Fruit fly (Drosophila melanogaster) whole organism, embryonic: ENCODE measurements around the gene Rh4.

Source experiments
- CG10654 ChIP-seq: fragments of 200-800 bp; sonication (Bioruptor generic); optimal IDR thresholded peaks from 2 replicates; lab custom pipeline; 2016; ENCODE audit warnings: missing biosample characterization, missing genetic modification characterization
- CG1233 ChIP-seq: fragments of 200-800 bp; sonication (Bioruptor generic); optimal IDR thresholded peaks from 4 replicates; lab custom pipeline; 2018; ENCODE audit warnings: missing biosample characterization, mild to moderate bottlenecking, missing genetic modification characterization
- CG12659 ChIP-seq: fragments of 200-800 bp; sonication (Bioruptor generic); optimal IDR thresholded peaks from 3 replicates; lab custom pipeline; 2017; ENCODE audit warnings: mild to moderate bottlenecking, missing biosample characterization, missing genetic modification reagents, missing genetic modification characterization
- CG12769 ChIP-seq: fragments of 200-800 bp; sonication (Bioruptor generic); optimal IDR thresholded peaks from 2 replicates; lab custom pipeline; 2019; ENCODE audit warnings: missing biosample characterization, mild to moderate bottlenecking, missing genetic modification characterization, moderate library complexity
- CG13296 ChIP-seq: fragments of 200-800 bp; sonication (Bioruptor generic); optimal IDR thresholded peaks from 3 replicates; lab custom pipeline; 2018; ENCODE audit warnings: missing biosample characterization, mild to moderate bottlenecking, missing genetic modification characterization
- CG13424 ChIP-seq: fragments of 200-800 bp; sonication (Bioruptor generic); optimal IDR thresholded peaks from 2 replicates; lab custom pipeline; 2019; ENCODE audit warnings: missing biosample characterization, mild to moderate bottlenecking, missing genetic modification characterization, moderate library complexity
- CG15011 ChIP-seq: fragments of 200-800 bp; sonication (Bioruptor generic); optimal IDR thresholded peaks from 3 replicates; lab custom pipeline; 2018; ENCODE audit warnings: missing biosample characterization, mild to moderate bottlenecking, missing genetic modification characterization
- CG17359 ChIP-seq: fragments of 200-800 bp; sonication (Bioruptor generic); optimal IDR thresholded peaks from 3 replicates; lab custom pipeline; 2018; ENCODE audit warnings: missing biosample characterization, mild to moderate bottlenecking, missing genetic modification characterization, moderate library complexity
- CG18599 ChIP-seq: fragments of 200-800 bp; sonication (Bioruptor generic); optimal IDR thresholded peaks from 3 replicates; lab custom pipeline; 2017; ENCODE audit warnings: missing biosample characterization, missing genetic modification characterization, mild to moderate bottlenecking, moderate library complexity, missing genetic modification reagents
- CG30403 ChIP-seq: fragments of 200-800 bp; sonication (Bioruptor generic); optimal IDR thresholded peaks from 3 replicates; lab custom pipeline; 2016; ENCODE audit warnings: missing biosample characterization, missing genetic modification characterization
- CG32767 ChIP-seq: fragments of 200-800 bp; sonication (Bioruptor generic); IDR thresholded peaks from 2 replicates; pipeline ENCODE4 v1.3.6; 2022; ENCODE audit warnings: missing biosample characterization, missing genetic modification characterization
- CG3281 ChIP-seq: fragments of 200-800 bp; sonication (Bioruptor generic); optimal IDR thresholded peaks from 3 replicates; lab custom pipeline; 2017; ENCODE audit warnings: missing biosample characterization, mild to moderate bottlenecking, missing genetic modification characterization
- CG7786 ChIP-seq: fragments of 200-800 bp; sonication (Bioruptor generic); optimal IDR thresholded peaks from 2 replicates; lab custom pipeline; 2016; ENCODE audit warnings: missing biosample characterization, missing genetic modification characterization
- CG8290 ChIP-seq, 3 experiments: fragments of 200-800 bp; sonication (Bioruptor generic); optimal IDR thresholded peaks; 2 replicates each; lab custom pipeline; 2016 to 2019; ENCODE audit warnings: missing biosample characterization in 3 of 3, missing genetic modification characterization in 3 of 3, mild to moderate bottlenecking in 2 of 3, moderate library complexity in 1 of 3
- CG8924 ChIP-seq: fragments of 200-800 bp; optimal IDR thresholded peaks from 3 replicates; lab custom pipeline; 2019; ENCODE audit warnings: missing biosample characterization, mild to moderate bottlenecking, missing genetic modification characterization, moderate library complexity
- CHES-1-like ChIP-seq: fragments of 200-800 bp; sonication (Bioruptor generic); optimal IDR thresholded peaks from 2 replicates; lab custom pipeline; 2016; ENCODE audit warnings: missing biosample characterization, missing genetic modification characterization
- CoRest ChIP-seq: fragments of 200-800 bp; sonication (Bioruptor generic); optimal IDR thresholded peaks from 3 replicates; lab custom pipeline; 2018; ENCODE audit warnings: missing biosample characterization, mild to moderate bottlenecking, missing genetic modification characterization, moderate library complexity
- D19B ChIP-seq: fragments of 200-800 bp; sonication (Bioruptor generic); optimal IDR thresholded peaks from 2 replicates; lab custom pipeline; 2017; ENCODE audit warnings: missing biosample characterization, mild to moderate bottlenecking, missing genetic modification characterization
- Dek ChIP-seq: fragments of 200-800 bp; sonication (Bioruptor generic); optimal IDR thresholded peaks from 3 replicates; lab custom pipeline; 2019; ENCODE audit warnings: missing biosample characterization, mild to moderate bottlenecking, missing genetic modification characterization, moderate library complexity
- Fer1 ChIP-seq: fragments of 200-800 bp; sonication (Bioruptor generic); optimal IDR thresholded peaks from 2 replicates; lab custom pipeline; 2017; ENCODE audit warnings: missing biosample characterization, mild to moderate bottlenecking, missing genetic modification characterization
- HHEX ChIP-seq: fragments of 200-800 bp; sonication (Bioruptor generic); optimal IDR thresholded peaks from 3 replicates; lab custom pipeline; 2017; ENCODE audit warnings: missing biosample characterization, mild to moderate bottlenecking, missing genetic modification characterization, missing genetic modification reagents
- Hmr ChIP-seq: fragments of 200-800 bp; sonication (Bioruptor generic); optimal IDR thresholded peaks from 3 replicates; lab custom pipeline; 2017; ENCODE audit warnings: mild to moderate bottlenecking, missing biosample characterization, missing genetic modification reagents, missing genetic modification characterization
- Hr51 ChIP-seq, 2 experiments: fragments of 200-800 bp; sonication (Bioruptor generic); optimal IDR thresholded peaks; 2 replicates in 1 of 2; 3 replicates in 1 of 2; lab custom pipeline; 2016 to 2018; ENCODE audit warnings: missing biosample characterization in 2 of 2, missing genetic modification characterization in 2 of 2, mild to moderate bottlenecking in 1 of 2, moderate library complexity in 1 of 2
- Max ChIP-seq: fragments of 200-800 bp; sonication (Bioruptor generic); optimal IDR thresholded peaks from 2 replicates; lab custom pipeline; 2016; ENCODE audit warnings: missing biosample characterization, mild to moderate bottlenecking, missing genetic modification characterization
- Med ChIP-seq: fragments of 200-800 bp; sonication (Bioruptor generic); peaks from one replicate; lab custom pipeline; 2016; ENCODE audit warnings: missing biosample characterization, missing genetic modification characterization, mild to moderate bottlenecking, inconsistent platforms, moderate library complexity
- Meics ChIP-seq: fragments of 200-800 bp; sonication (Bioruptor generic); optimal IDR thresholded peaks from 2 replicates; lab custom pipeline; 2017; ENCODE audit warnings: missing biosample characterization, mild to moderate bottlenecking, missing genetic modification characterization
- Oli ChIP-seq: fragments of 200-800 bp; sonication (Bioruptor generic); optimal IDR thresholded peaks from 2 replicates; lab custom pipeline; 2018; ENCODE audit warnings: missing biosample characterization, mild to moderate bottlenecking, missing genetic modification characterization, moderate library complexity
- PHDP ChIP-seq: fragments of 200-800 bp; sonication (Bioruptor generic); optimal IDR thresholded peaks from 3 replicates; lab custom pipeline; 2018; ENCODE audit warnings: missing biosample characterization, mild to moderate bottlenecking, missing genetic modification characterization, moderate library complexity
- Rfx ChIP-seq: fragments of 200-800 bp; sonication (Bioruptor generic); IDR thresholded peaks from 2 replicates; pipeline ENCODE4 v1.3.6; 2022; ENCODE audit warnings: missing biosample characterization, missing genetic modification characterization
- Sox102F ChIP-seq: fragments of 200-800 bp; sonication (Bioruptor generic); optimal IDR thresholded peaks from 2 replicates; lab custom pipeline; 2018; ENCODE audit warnings: missing biosample characterization, mild to moderate bottlenecking, missing genetic modification characterization, moderate library complexity
- ac ChIP-seq: fragments of 200-800 bp; sonication (Bioruptor generic); optimal IDR thresholded peaks from 3 replicates; lab custom pipeline; 2017; ENCODE audit warnings: missing biosample characterization, mild to moderate bottlenecking, missing genetic modification characterization
- al ChIP-seq: fragments of 200-800 bp; sonication (Bioruptor generic); IDR thresholded peaks from 2 replicates; pipeline ENCODE4 v1.3.6; 2022; ENCODE audit warnings: missing biosample characterization, missing genetic modification characterization
- ash1 ChIP-seq: fragments of 200-800 bp; sonication (Bioruptor generic); optimal IDR thresholded peaks from 2 replicates; lab custom pipeline; 2018; ENCODE audit warnings: missing biosample characterization, mild to moderate bottlenecking, missing genetic modification characterization
- bcd ChIP-seq: fragments of 200-800 bp; sonication (Bioruptor generic); optimal IDR thresholded peaks from 2 replicates; lab custom pipeline; 2017; ENCODE audit warnings: missing biosample characterization, mild to moderate bottlenecking, missing genetic modification characterization
- dmrt99B ChIP-seq: fragments of 200-800 bp; sonication (Bioruptor generic); optimal IDR thresholded peaks from 2 replicates; lab custom pipeline; 2018; ENCODE audit warnings: missing biosample characterization, mild to moderate bottlenecking, missing genetic modification characterization, moderate library complexity
- gem ChIP-seq: fragments of 200-800 bp; sonication (Bioruptor generic); optimal IDR thresholded peaks from 2 replicates; lab custom pipeline; 2019; ENCODE audit warnings: missing biosample characterization, mild to moderate bottlenecking, missing genetic modification characterization, moderate library complexity
- grau ChIP-seq: fragments of 200-800 bp; optimal IDR thresholded peaks from 3 replicates; lab custom pipeline; 2019; ENCODE audit warnings: missing biosample characterization, mild to moderate bottlenecking, missing genetic modification characterization, moderate library complexity
- gro ChIP-seq: fragments of 200-800 bp; sonication (Bioruptor generic); optimal IDR thresholded peaks from 2 replicates; lab custom pipeline; 2016; ENCODE audit warnings: missing biosample characterization, missing genetic modification characterization
- hkb ChIP-seq, 2 experiments: fragments of 200-800 bp in 1 of 2; fragments of >200 bp in 1 of 2; sonication (Bioruptor generic) in 1 of 2; IDR thresholded peaks in 1 of 2; optimal IDR thresholded peaks in 1 of 2; 2 replicates each; pipeline versions ENCODE4 v1.3.6 to Lab custom; 2017 to 2022; ENCODE audit warnings: missing biosample characterization in 1 of 2, missing genetic modification characterization in 1 of 2
- lmd ChIP-seq: fragments of 200-800 bp; sonication (Bioruptor generic); IDR thresholded peaks from 2 replicates; pipeline ENCODE4 v1.3.6; 2022; ENCODE audit warnings: missing biosample characterization, missing genetic modification characterization
- nmo ChIP-seq: fragments of 200-800 bp; sonication (Bioruptor generic); optimal IDR thresholded peaks from 2 replicates; lab custom pipeline; 2018; ENCODE audit warnings: missing biosample characterization, mild to moderate bottlenecking, missing genetic modification characterization, moderate library complexity
- phol ChIP-seq: fragments of 200-800 bp; sonication (Bioruptor generic); optimal IDR thresholded peaks from 3 replicates; lab custom pipeline; 2018; ENCODE audit warnings: missing biosample characterization, mild to moderate bottlenecking, missing genetic modification characterization, moderate library complexity
- pzg ChIP-seq: fragments of 200-800 bp; sonication (Bioruptor generic); optimal IDR thresholded peaks from 3 replicates; lab custom pipeline; 2018; ENCODE audit warnings: missing biosample characterization, mild to moderate bottlenecking, missing genetic modification characterization, moderate library complexity
- row ChIP-seq: fragments of 200-800 bp; sonication (Bioruptor generic); IDR thresholded peaks from 3 replicates; pipeline ENCODE4 v1.3.6; 2022; ENCODE audit warnings: missing biosample characterization, missing genetic modification characterization
- sisA ChIP-seq: fragments of 200-800 bp; sonication (Bioruptor generic); IDR thresholded peaks from 2 replicates; pipeline ENCODE4 v1.3.6; 2022; ENCODE audit warnings: missing biosample characterization, missing genetic modification characterization
- sna ChIP-seq: fragments of 200-800 bp; sonication (Bioruptor generic); IDR thresholded peaks from 2 replicates; pipeline ENCODE4 v1.3.6; 2022; ENCODE audit warnings: missing biosample characterization, missing genetic modification characterization; ENCODE audit not compliant: partially characterized antibody
- sug ChIP-seq: fragments of 200-800 bp; optimal IDR thresholded peaks from 2 replicates; lab custom pipeline; 2019; ENCODE audit warnings: missing biosample characterization, mild to moderate bottlenecking, missing genetic modification characterization, moderate library complexity
- twi ChIP-seq: fragments of 200-800 bp; optimal IDR thresholded peaks from 2 replicates; lab custom pipeline; 2019; ENCODE audit warnings: missing biosample characterization, mild to moderate bottlenecking, missing genetic modification characterization, moderate library complexity

Rh4 gene

DNA sequence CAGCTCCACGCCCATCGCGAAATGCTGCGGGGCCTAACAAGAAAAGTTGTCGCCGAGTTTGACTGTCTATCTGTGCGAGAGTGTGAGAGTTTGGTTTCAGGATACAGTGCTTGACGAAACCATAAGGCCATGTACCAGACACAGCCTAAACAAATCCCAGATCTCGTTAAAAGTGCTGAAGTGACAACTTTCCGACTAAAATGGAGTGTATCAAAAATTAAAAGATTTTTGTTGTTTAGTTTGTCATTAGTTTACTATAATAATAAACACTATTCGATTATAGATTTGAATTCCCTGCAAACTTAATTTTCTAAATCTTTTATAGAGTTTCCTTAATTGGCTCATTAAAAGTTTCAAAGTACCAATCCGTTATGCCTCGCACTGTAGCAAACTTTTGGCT is 31.3 kb upstream of the Rh4 start (continued):
- peak; percentile 33; the same call in 1 of the 2 replicates for TF ChIP-seq Rfx (GFP tag; lab: Robert Waterston, UW)
- no peak for TF ChIP-seq ash1 (GFP tag; lab: Kevin White, UChicago)
- peak; percentile 2 for TF ChIP-seq phol (tag; lab: Kevin White, UChicago)
- peak; percentile 41 for TF ChIP-seq CoRest (tag; lab: Kevin White, UChicago)
- TF ChIP-seq Med (GFP tag; lab: Kevin White, UChicago) = peak; percentile 76
- TF ChIP-seq Fer1 = peak; percentile 6
- TF ChIP-seq CG8924 = peak; percentile 23
- TF ChIP-seq grau = peak; percentile 41
- no peak for TF ChIP-seq Max
- peak; percentile 22 for TF ChIP-seq PHDP (tag; lab: Kevin White, UChicago)
- peak; percentile 22 for TF ChIP-seq Sox102F (GFP tag; lab: Kevin White, UChicago)
- peak; percentile 1 for TF ChIP-seq Oli
- TF ChIP-seq sna = no peak
- TF ChIP-seq CG13296 (GFP tag; lab: Kevin White, UChicago) = peak; percentile 4
- TF ChIP-seq CG13424 = peak; percentile 32
- TF ChIP-seq CG8290 (GFP tag; optimal IDR thresholded peaks at IDR 0.05; lab: Kevin White, UChicago) = no peak
- peak in 1 of 2 experiments; percentile 14 for TF ChIP-seq CG8290 (tag; optimal IDR thresholded peaks at IDR 0.05; lab: Kevin White, UChicago)
- peak; percentile 10 for TF ChIP-seq CG17359 (tag; lab: Kevin White, UChicago)
- no peak for TF ChIP-seq CHES-1-like (GFP tag; lab: Kevin White, UChicago)
- TF ChIP-seq ac (GFP tag; lab: Kevin White, UChicago) = no peak
- TF ChIP-seq Hr51 (GFP tag; optimal IDR thresholded peaks at IDR 0.05; lab: Kevin White, UChicago) = peak in 1 of 2 experiments; percentile 47
- TF ChIP-seq Hmr (GFP tag; lab: Kevin White, UChicago) = peak; percentile 31
- peak; percentile 21 for TF ChIP-seq nmo
- TF ChIP-seq CG12659 = peak; percentile 18
- TF ChIP-seq CG12769 (tag; lab: Kevin White, UChicago) = peak; percentile 7
- peak; percentile 19 for TF ChIP-seq HHEX (GFP tag; lab: Kevin White, UChicago)
- TF ChIP-seq twi (tag; lab: Kevin White, UChicago) = no peak
- peak; percentile 17 for TF ChIP-seq sug (tag; lab: Kevin White, UChicago)
- TF ChIP-seq sisA (GFP tag; lab: Robert Waterston, UW) = 0 out of 2 replicates have a peak, but pooled peaks have one; percentile 8
- TF ChIP-seq row = peak; percentile 58
- peak; percentile 30 for TF ChIP-seq D19B (GFP tag; lab: Kevin White, UChicago)
- TF ChIP-seq Meics (GFP tag; lab: Kevin White, UChicago) = peak; percentile 42
- TF ChIP-seq lmd (GFP tag; lab: Robert Waterston, UW) = peak; percentile 28; the same call in 1 of the 2 replicates
- TF ChIP-seq gem (tag; lab: Kevin White, UChicago) = peak; percentile 54
- TF ChIP-seq CG18599 (GFP tag; lab: Kevin White, UChicago) = peak; percentile 60
- peak; percentile 7 for TF ChIP-seq Dek (tag; lab: Kevin White, UChicago)
- TF ChIP-seq gro = peak; percentile 1
- TF ChIP-seq hkb (optimal IDR thresholded peaks at IDR 0.05; lab: Kevin White, UChicago) = no peak
- peak; percentile 41; the same call in 1 of the 2 replicates for TF ChIP-seq hkb (GFP tag; IDR thresholded peaks at IDR 0.05; lab: Robert Waterston, UW)
- peak; percentile 35 for TF ChIP-seq CG3281 (GFP tag; lab: Kevin White, UChicago)
- peak; percentile 3 for TF ChIP-seq CG7786 (GFP tag; lab: Kevin White, UChicago)
- peak; percentile 1 for TF ChIP-seq bcd (GFP tag; lab: Kevin White, UChicago)
- 0 out of 2 replicates have a peak, but pooled peaks have one; percentile 9 for TF ChIP-seq al (GFP tag; lab: Robert Waterston, UW)
- TF ChIP-seq dmrt99B = peak; percentile 42
- TF ChIP-seq CG15011 (GFP tag; lab: Kevin White, UChicago) = peak; percentile 25
- TF ChIP-seq CG30403 (GFP tag; lab: Kevin White, UChicago) = peak; percentile 1
- peak; percentile 0 for TF ChIP-seq CG1233 (GFP tag; lab: Kevin White, UChicago)
- TF ChIP-seq CG10654 = no peak
- TF ChIP-seq CG32767 = no peak
- TF ChIP-seq pzg (GFP tag; lab: Kevin White, UChicago) = no peak
